Worm (Caenorhabditis elegans): ENCODE results near the gene mrpl-46.

Gene mrpl-46

ce11 chrIV:828427-828826, 27.8 kb downstream of the mrpl-46 start (continued):
- TF ChIP-seq mep-1 (tag; optimal IDR thresholded peaks at IDR 0.05), result peak; percentile 73
- peak; percentile 15 for TF ChIP-seq nhr-28 (tag; optimal IDR thresholded peaks at IDR 0.05)

DNA sequence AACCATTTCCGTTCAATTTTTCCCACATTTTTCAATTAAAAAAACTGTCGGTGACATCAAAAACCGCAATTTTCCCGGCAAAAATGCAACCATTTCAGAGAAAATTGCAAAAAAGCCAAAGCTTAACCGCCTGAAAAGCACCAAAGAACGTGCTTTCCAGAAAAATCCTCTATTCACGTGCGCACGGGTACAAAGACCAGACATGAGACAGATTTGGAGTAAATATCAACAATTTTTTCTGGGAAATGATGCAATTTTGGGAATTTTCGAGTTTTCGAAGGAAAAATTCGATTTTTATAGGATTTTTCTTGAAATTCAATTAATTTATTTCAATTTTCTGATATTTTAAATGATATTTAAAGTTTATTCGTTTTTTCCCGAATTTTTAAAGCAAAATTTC, 28.5 kb downstream of the mrpl-46 start:
- TF ChIP-seq attf-4 (tag; optimal IDR thresholded peaks at IDR 0.05), result no peak
- TF ChIP-seq arid-1 (GFP tag; conservative IDR thresholded peaks at IDR 0.05), result no peak
- no peak for TF ChIP-seq aly-2 (tag; optimal IDR thresholded peaks at IDR 0.05)
- no peak for TF ChIP-seq egl-43 (GFP tag; IDR thresholded peaks at IDR 0.05)
- no peak for TF ChIP-seq nhr-41 (GFP tag; IDR thresholded peaks at IDR 0.05)
- TF ChIP-seq F26F4.8 (GFP tag; conservative IDR thresholded peaks at IDR 0.05), result no peak
- TF ChIP-seq daf-16 (GFP tag; optimal IDR thresholded peaks at IDR 0.05), result no peak
- peak; percentile 32 for TF ChIP-seq daf-16 (tag; optimal IDR thresholded peaks at IDR 0.05)
- peak; percentile 60 for TF ChIP-seq hlh-30 (tag; optimal IDR thresholded peaks at IDR 0.05; ENCODE audit: insufficient read depth)

ce11 chrIV:829691-830090, 29.1 kb downstream of the mrpl-46 start:
- TF ChIP-seq unc-39 (tag; optimal IDR thresholded peaks at IDR 0.05) (no peak), T20F7.1 (GFP tag; optimal IDR thresholded peaks at IDR 0.05) (no peak), hlh-11 (tag; optimal IDR thresholded peaks at IDR 0.05) (no peak), mdl-1 (tag; optimal IDR thresholded peaks at IDR 0.05) (no peak), D1046.2 (GFP tag; IDR thresholded peaks at IDR 0.05) (no peak), nhr-102 (tag; optimal IDR thresholded peaks at IDR 0.05) (no peak), nhr-41 (GFP tag; IDR thresholded peaks at IDR 0.05) (no peak), vab-7 (GFP tag; IDR thresholded peaks at IDR 0.05) (no peak), F26F4.8 (GFP tag; conservative IDR thresholded peaks at IDR 0.05) (no peak), madf-5 (GFP tag; IDR thresholded peaks at IDR 0.05) (no peak), arid-1 (GFP tag; conservative IDR thresholded peaks at IDR 0.05) (no peak), hif-1 (tag; optimal IDR thresholded peaks at IDR 0.05) (no peak), nhr-76 (tag; optimal IDR thresholded peaks at IDR 0.05) (no peak)

ce11 chrIV:830262-830960, 29.8 kb downstream of the mrpl-46 start:
- TF ChIP-seq nhr-42 (GFP tag; IDR thresholded peaks at IDR 0.05) (no peak), aha-1 (tag) (peak; percentile 93)

ce11 chrIV:831796-832486, 31.3 kb downstream of the mrpl-46 start, which contains the start of the genes madf-1 and Y55F3BR.10:
Gene madf-1, minus strand, starts transcription at chrIV:831896.
Gene Y55F3BR.10, plus strand, starts transcription at chrIV:832436.
- TF ChIP-seq arid-1 (GFP tag; conservative IDR thresholded peaks at IDR 0.05) (no peak), F37D6.2 (tag; optimal IDR thresholded peaks at IDR 0.05) (no peak), hmg-1.1 (GFP tag; IDR thresholded peaks at IDR 0.05) (no peak), aly-2 (tag; optimal IDR thresholded peaks at IDR 0.05) (no peak), ceh-62 (tag; optimal IDR thresholded peaks at IDR 0.05) (no peak), nhr-41 (GFP tag; IDR thresholded peaks at IDR 0.05) (no peak), ama-1 (optimal IDR thresholded peaks at IDR 0.05) (no peak), egl-27 (tag; optimal IDR thresholded peaks at IDR 0.05) (no peak), lin-38 (GFP tag; IDR thresholded peaks at IDR 0.05) (no peak), dmd-9 (GFP tag; IDR thresholded peaks at IDR 0.05) (no peak), nhr-11 (tag; optimal IDR thresholded peaks at IDR 0.05) (no peak), ZK546.5 (tag; optimal IDR thresholded peaks at IDR 0.05) (no peak), aha-1 (tag) (no peak), sdz-12 (GFP tag; optimal IDR thresholded peaks at IDR 0.05) (no peak)

All from whole organism, L4 larva.